Worm (Caenorhabditis elegans): ENCODE results near the gene K02G10.5.

DNA sequence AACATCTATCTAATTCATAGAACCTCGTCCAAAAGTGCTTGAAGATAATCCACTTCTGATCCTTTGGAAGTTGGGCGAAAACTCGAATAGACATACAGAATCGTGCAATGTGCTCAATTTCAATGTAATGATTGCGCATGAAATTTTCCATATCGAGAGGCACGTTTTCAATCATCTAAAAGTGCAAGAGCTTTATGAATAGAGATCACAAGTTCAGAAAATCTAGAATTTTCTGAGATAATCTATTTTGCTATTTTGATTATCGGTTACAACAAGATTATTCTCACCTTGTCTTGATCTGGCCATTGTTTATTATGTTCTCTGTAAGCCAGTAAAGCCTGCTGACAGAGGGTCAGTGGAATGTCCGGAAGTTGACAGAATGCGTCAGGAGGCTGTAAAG, 33.4 kb downstream of the K02G10.5 start:
- TF ChIP-seq skn-1 (tag; optimal IDR thresholded peaks at IDR 0.05) (no peak), aly-2 (tag; optimal IDR thresholded peaks at IDR 0.05) (no peak), nhr-11 (tag; optimal IDR thresholded peaks at IDR 0.05) (no peak), daf-12 (tag; optimal IDR thresholded peaks at IDR 0.05) (no peak), nhr-28 (tag; optimal IDR thresholded peaks at IDR 0.05) (no peak), unc-39 (tag; optimal IDR thresholded peaks at IDR 0.05) (no peak), nhr-43 (tag; optimal IDR thresholded peaks at IDR 0.05; ENCODE audit: poor library complexity, severe bottlenecking) (no peak), ama-1 (optimal IDR thresholded peaks at IDR 0.05) (no peak), ceh-82 (tag; optimal IDR thresholded peaks at IDR 0.05) (no peak), lin-15B (tag; optimal IDR thresholded peaks at IDR 0.05) (no peak), nhr-25 (tag; optimal IDR thresholded peaks at IDR 0.05) (no peak), mdl-1 (tag; optimal IDR thresholded peaks at IDR 0.05) (no peak)

Measured in whole organism, L3 larva.